Worm (Caenorhabditis elegans) whole organism, L1 larva: ENCODE measurements around the gene B0563.6.
A peak's percentile ranks its signal among the peaks of the same experiment; 100 is the strongest.

Experiments used
- C16A3.4 ChIP-seq: fragments of 150-350 bp; optimal IDR thresholded peaks from 2 replicates; lab custom pipeline; 2014; ENCODE audit warnings: missing biosample characterization, missing genetic modification characterization
- ama-1 ChIP-seq: fragments of 150-350 bp; optimal IDR thresholded peaks from 2 replicates; lab custom pipeline; 2014
- ceh-8 ChIP-seq: fragments of 200-800 bp; sonication (Bioruptor generic); optimal IDR thresholded peaks from 2 replicates; lab custom pipeline; 2018; ENCODE audit warnings: mild to moderate bottlenecking, missing genetic modification characterization, moderate library complexity, missing compliant biosample characterization
- ceh-82 ChIP-seq, 3 experiments: fragments of 150-350 bp in 1 of 3; sonication (generic microtip) in 2 of 3; optimal IDR thresholded peaks; 2 replicates each; lab custom pipeline; 2014 to 2017; ENCODE audit warnings: missing biosample characterization in 3 of 3, missing genetic modification characterization in 3 of 3
- ceh-90 ChIP-seq: sonication (generic microtip); optimal IDR thresholded peaks from 2 replicates; lab custom pipeline; 2016; ENCODE audit warnings: missing genetic modification characterization, missing compliant biosample characterization
- dpl-1 ChIP-seq, 3 experiments: fragments of 150-350 bp in 2 of 3; sonication (generic microtip) in 1 of 3; optimal IDR thresholded peaks; 2 replicates each; lab custom pipeline; 2014 to 2017; ENCODE audit warnings: missing biosample characterization in 3 of 3, missing genetic modification characterization in 3 of 3, missing genetic modification reagents in 3 of 3
- efl-1 ChIP-seq, 4 experiments: fragments of 150-350 bp; optimal IDR thresholded peaks in 3 of 4; peaks in 1 of 4; 1 replicate in 1 of 4; 2 replicates in 3 of 4; lab custom pipeline; 2014; ENCODE audit warnings: missing biosample characterization in 2 of 4, missing genetic modification characterization in 2 of 4, missing genetic modification reagents in 2 of 4
- egl-27 ChIP-seq, 2 experiments: fragments of 150-350 bp in 1 of 2; sonication (generic microtip); optimal IDR thresholded peaks; 3 replicates each; lab custom pipeline; 2017 to 2018; ENCODE audit warnings: missing biosample characterization in 2 of 2, missing genetic modification characterization in 2 of 2, missing genetic modification reagents in 2 of 2
- elt-2 ChIP-seq: sonication (generic microtip); optimal IDR thresholded peaks from 2 replicates; lab custom pipeline; 2016; ENCODE audit warnings: missing genetic modification characterization, mild to moderate bottlenecking, inconsistent platforms, missing compliant biosample characterization, missing genetic modification reagents
- grh-1 ChIP-seq: fragments of 200-800 bp; sonication (Bioruptor generic); IDR thresholded peaks from 2 replicates; pipeline ENCODE4 v1.3.6; 2022; ENCODE audit warnings: missing genetic modification reagents, missing genetic modification characterization, missing compliant biosample characterization
- hlh-17 ChIP-seq: fragments of 200-800 bp; sonication (Bioruptor generic); optimal IDR thresholded peaks from 2 replicates; lab custom pipeline; 2018; ENCODE audit warnings: missing genetic modification characterization, mild to moderate bottlenecking, missing compliant biosample characterization, moderate library complexity, borderline replicate concordance
- lin-14 ChIP-seq: fragments of 200-800 bp; sonication (Bioruptor generic); optimal IDR thresholded peaks from 2 replicates; lab custom pipeline; 2018; ENCODE audit warnings: mild to moderate bottlenecking, missing genetic modification characterization, moderate library complexity, missing compliant biosample characterization
- lin-35 ChIP-seq, 2 experiments: fragments of 150-350 bp; optimal IDR thresholded peaks; 2 replicates each; lab custom pipeline; 2014; ENCODE audit warnings: missing biosample characterization in 2 of 2, missing genetic modification characterization in 2 of 2, missing genetic modification reagents in 2 of 2
- nhr-12 ChIP-seq: sonication (generic microtip); optimal IDR thresholded peaks from 2 replicates; lab custom pipeline; 2017; ENCODE audit warnings: missing biosample characterization, missing genetic modification characterization
- nhr-20 ChIP-seq: sonication (generic microtip); optimal IDR thresholded peaks from 2 replicates; lab custom pipeline; 2016; ENCODE audit warnings: mild to moderate bottlenecking, missing genetic modification characterization, missing compliant biosample characterization
- nhr-47 ChIP-seq: sonication (generic microtip); optimal IDR thresholded peaks from 2 replicates; lab custom pipeline; 2016; ENCODE audit warnings: mild to moderate bottlenecking, missing genetic modification characterization, moderate library complexity, missing compliant biosample characterization
- nhr-71 ChIP-seq: sonication (generic microtip); optimal IDR thresholded peaks from 2 replicates; lab custom pipeline; 2016; ENCODE audit warnings: mild to moderate bottlenecking, missing genetic modification characterization, moderate library complexity, missing compliant biosample characterization
- nhr-85 ChIP-seq: sonication (generic microtip); peaks from one replicate; lab custom pipeline; 2016; ENCODE audit warnings: missing genetic modification characterization, inconsistent platforms, missing compliant biosample characterization
- pax-3 ChIP-seq: fragments of 200-800 bp; sonication (Bioruptor generic); optimal IDR thresholded peaks from 2 replicates; lab custom pipeline; 2018; ENCODE audit warnings: mild to moderate bottlenecking, missing genetic modification characterization, moderate library complexity, missing compliant biosample characterization
- pqm-1 ChIP-seq: sonication (generic microtip); optimal IDR thresholded peaks from 3 replicates; lab custom pipeline; 2017; ENCODE audit warnings: missing biosample characterization, missing genetic modification characterization
- rnt-1 ChIP-seq: sonication (generic microtip); optimal IDR thresholded peaks from 2 replicates; lab custom pipeline; 2016; ENCODE audit warnings: mild to moderate bottlenecking, missing genetic modification characterization, moderate library complexity, missing compliant biosample characterization
- sox-4 ChIP-seq: sonication (generic microtip); optimal IDR thresholded peaks from 2 replicates; lab custom pipeline; 2016; ENCODE audit warnings: missing genetic modification characterization, missing compliant biosample characterization
- sup-37 ChIP-seq: fragments of 200-800 bp; sonication (Bioruptor generic); optimal IDR thresholded peaks from 2 replicates; lab custom pipeline; 2018; ENCODE audit warnings: mild to moderate bottlenecking, missing genetic modification characterization, missing compliant biosample characterization
- swsn-7 ChIP-seq: sonication (generic microtip); optimal IDR thresholded peaks from 2 replicates; lab custom pipeline; 2016; ENCODE audit warnings: missing genetic modification characterization, missing compliant biosample characterization
- tlp-1 ChIP-seq: fragments of 150-350 bp; optimal IDR thresholded peaks from 2 replicates; lab custom pipeline; 2014; ENCODE audit warnings: missing biosample characterization, missing genetic modification characterization
- unc-130 ChIP-seq: fragments of 150-350 bp; optimal IDR thresholded peaks from 2 replicates; lab custom pipeline; 2017; ENCODE audit warnings: missing biosample characterization, missing genetic modification characterization, inconsistent platforms
- unc-30 ChIP-seq: sonication (generic microtip); optimal IDR thresholded peaks from 2 replicates; lab custom pipeline; 2017; ENCODE audit warnings: missing biosample characterization, missing genetic modification characterization
- unc-62 ChIP-seq: fragments of 150-350 bp; optimal IDR thresholded peaks from 2 replicates; lab custom pipeline; 2014; ENCODE audit warnings: missing biosample characterization, missing genetic modification reagents, missing genetic modification characterization
- vab-15 ChIP-seq: sonication (generic microtip); optimal IDR thresholded peaks from 2 replicates; lab custom pipeline; 2017; ENCODE audit warnings: missing genotype, mild to moderate bottlenecking, missing genetic modification characterization, missing compliant biosample characterization
- ztf-11 ChIP-seq, 2 experiments: sonication (generic microtip); optimal IDR thresholded peaks; 2 replicates each; lab custom pipeline; 2016 to 2017; ENCODE audit warnings: missing genetic modification characterization in 2 of 2, missing biosample characterization in 1 of 2, missing compliant biosample characterization in 1 of 2

Gene B0563.6

ce11 chrX:9180823-9181222, 43.3 kb downstream of the B0563.6 start, which contains the start of gene Y81B9A.4:
TSS of gene Y81B9A.4 (minus strand) at chrX:9180923.
- TF ChIP-seq ztf-11 (tag; optimal IDR thresholded peaks at IDR 0.05; lab: Kevin White, UChicago) (no peak), lin-35 (GFP tag; optimal IDR thresholded peaks at IDR 0.05; lab: Kevin White, UChicago) (no peak), ceh-8 (GFP tag; lab: Kevin White, UChicago) (no peak), C16A3.4 (tag; lab: Kevin White, UChicago) (no peak), egl-27 (tag; optimal IDR thresholded peaks at IDR 0.05; lab: Kevin White, UChicago) (no peak), lin-14 (no peak), sox-4 (tag; lab: Kevin White, UChicago) (no peak), ceh-90 (tag; lab: Kevin White, UChicago) (no peak)

- no peak for TF ChIP-seq nhr-12 (tag; lab: Kevin White, UChicago)
- no peak for TF ChIP-seq ceh-82 (tag; optimal IDR thresholded peaks at IDR 0.05; lab: Kevin White, UChicago)
- TF ChIP-seq nhr-47 (tag; lab: Kevin White, UChicago) = no peak
- TF ChIP-seq pqm-1 = no peak
- no peak for TF ChIP-seq ama-1 (lab: Kevin White, UChicago)
- no peak for TF ChIP-seq unc-130
- no peak for TF ChIP-seq lin-14
- TF ChIP-seq nhr-85 (tag; lab: Kevin White, UChicago) = no peak
- TF ChIP-seq ceh-8 (GFP tag; lab: Kevin White, UChicago) = no peak
- TF ChIP-seq dpl-1 (GFP tag; optimal IDR thresholded peaks at IDR 0.05; lab: Kevin White, UChicago) = no peak
- TF ChIP-seq sup-37 = no peak
- no peak for TF ChIP-seq elt-2
- no peak for TF ChIP-seq grh-1 (GFP tag; lab: Robert Waterston, UW)
- no peak for TF ChIP-seq nhr-20 (tag; lab: Kevin White, UChicago)
- TF ChIP-seq unc-30 (tag; lab: Kevin White, UChicago) = no peak
- TF ChIP-seq hlh-17 = no peak
- TF ChIP-seq tlp-1 (tag; lab: Kevin White, UChicago) = no peak
- TF ChIP-seq swsn-7 (tag; lab: Kevin White, UChicago) = no peak
- TF ChIP-seq pax-3 (tag; lab: Kevin White, UChicago) = no peak
Measured at ce11 chrX:9182140-9182539, 44.6 kb downstream of the B0563.6 start, which contains the start of gene Y81B9A.3. TSS of gene Y81B9A.3 (plus strand) at chrX:9182440.

- TF ChIP-seq sox-4 (tag; lab: Kevin White, UChicago) = no peak
- no peak for TF ChIP-seq efl-1 (optimal IDR thresholded peaks at IDR 0.05; lab: Kevin White, UChicago)
- TF ChIP-seq efl-1 (GFP tag; optimal IDR thresholded peaks at IDR 0.05 in 1 of 2; lab: Kevin White, UChicago) = peak in 1 of 2 experiments; percentile 14
- TF ChIP-seq, all 84 proteins: peak for 1
Measured at ce11 chrX:9183836-9184235, 46.3 kb downstream of the B0563.6 start, which contains the start of gene Y81B9A.2. TSS of gene Y81B9A.2 (plus strand) at chrX:9184136.

- TF ChIP-seq unc-62 (GFP tag; lab: Kevin White, UChicago) = no peak
- no peak for TF ChIP-seq nhr-71
- TF ChIP-seq vab-15 (tag; lab: Kevin White, UChicago) = no peak
- no peak for TF ChIP-seq rnt-1 (tag; lab: Kevin White, UChicago)
Measured at ce11 chrX:9191795-9192494, 54.4 kb downstream of the B0563.6 start, which contains the start of gene Y81B9A.1. TSS of gene Y81B9A.1 (plus strand) at chrX:9192444.

ce11 chrX:9194081-9194480, 56.6 kb downstream of the B0563.6 start:
- TF ChIP-seq rnt-1 (tag; lab: Kevin White, UChicago) (no peak), efl-1 (optimal IDR thresholded peaks at IDR 0.05; lab: Kevin White, UChicago) (no peak), efl-1 (GFP tag; optimal IDR thresholded peaks at IDR 0.05 in 1 of 2; lab: Kevin White, UChicago) (peak in 1 of 2 experiments; percentile 16)
